Worm (Caenorhabditis elegans): Measurements from ENCODE around the gene Y60C6A.1.

Gene Y60C6A.1

DNA sequence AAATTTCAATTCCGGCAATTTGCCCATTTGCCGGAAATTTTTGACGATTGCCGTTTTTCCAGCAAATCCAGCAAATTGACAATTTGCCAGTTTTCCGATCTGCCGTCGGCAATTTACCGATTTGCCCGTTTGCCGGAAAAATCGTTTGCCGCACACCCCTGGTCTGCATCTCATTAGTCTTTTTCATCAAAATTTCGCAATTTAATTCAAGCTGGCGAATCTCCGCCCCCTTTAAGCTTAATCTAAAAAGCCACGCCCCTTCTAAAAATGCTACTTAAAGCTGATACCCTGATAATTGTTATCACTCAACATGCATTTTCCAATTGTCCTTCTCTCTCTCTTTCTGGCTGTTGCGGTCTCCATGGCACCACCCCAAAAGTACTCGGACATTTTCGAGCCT, at the start of gene Y60C6A.1:
Gene Y60C6A.1 (plus strand): TSS at position 301 of the 400 bp plus-strand sequence.
- TF ChIP-seq lin-35 (GFP tag; optimal IDR thresholded peaks at IDR 0.05): no peak
- no peak for TF ChIP-seq lin-14 (GFP tag; optimal IDR thresholded peaks at IDR 0.05)
- no peak for TF ChIP-seq nhr-237 (tag; optimal IDR thresholded peaks at IDR 0.05)
- TF ChIP-seq fkh-4 (tag; optimal IDR thresholded peaks at IDR 0.05; ENCODE audit: borderline replicate concordance): no peak
- no peak for TF ChIP-seq unc-30 (tag; optimal IDR thresholded peaks at IDR 0.05)
- no peak for TF ChIP-seq Y116A8C.19 (tag; optimal IDR thresholded peaks at IDR 0.05; ENCODE audit: borderline replicate concordance)
- no peak for TF ChIP-seq unc-86 (tag; optimal IDR thresholded peaks at IDR 0.05)
- TF ChIP-seq lin-39 (tag; optimal IDR thresholded peaks at IDR 0.05): no peak
- no peak for TF ChIP-seq swsn-7 (tag; optimal IDR thresholded peaks at IDR 0.05)
- no peak for TF ChIP-seq ceh-82 (tag; optimal IDR thresholded peaks at IDR 0.05)
- no peak for TF ChIP-seq blmp-1 (tag; optimal IDR thresholded peaks at IDR 0.05)

- TF ChIP-seq nhr-19 (GFP tag; conservative IDR thresholded peaks at IDR 0.05) (no peak), xbp-1 (tag; optimal IDR thresholded peaks at IDR 0.05) (no peak), unc-98 (GFP tag; IDR thresholded peaks at IDR 0.05) (no peak), mep-1 (tag; optimal IDR thresholded peaks at IDR 0.05) (no peak), zag-1 (tag; optimal IDR thresholded peaks at IDR 0.05) (no peak), rnt-1 (tag; optimal IDR thresholded peaks at IDR 0.05) (no peak), snpc-4 (tag; optimal IDR thresholded peaks at IDR 0.05) (no peak), unc-86 (tag; optimal IDR thresholded peaks at IDR 0.05) (no peak), nhr-84 (tag; optimal IDR thresholded peaks at IDR 0.05) (no peak), ceh-90 (tag; optimal IDR thresholded peaks at IDR 0.05) (no peak)
Measured at ce11 chrV:4733952-4734351, 49.5 kb upstream of the Y60C6A.1 start.

- TF ChIP-seq nhr-90 (tag; optimal IDR thresholded peaks at IDR 0.05; ENCODE audit: poor library complexity): no peak
- no peak for TF ChIP-seq sox-4 (tag; optimal IDR thresholded peaks at IDR 0.05)
- TF ChIP-seq nhr-71 (tag; optimal IDR thresholded peaks at IDR 0.05): no peak
- TF ChIP-seq ceh-63 (GFP tag; optimal IDR thresholded peaks at IDR 0.05): no peak
- TF ChIP-seq unc-130 (tag; optimal IDR thresholded peaks at IDR 0.05): no peak
- no peak for TF ChIP-seq nhr-12 (tag; optimal IDR thresholded peaks at IDR 0.05)
- no peak for TF ChIP-seq lin-15B (tag; optimal IDR thresholded peaks at IDR 0.05)
- TF ChIP-seq C04F5.9 (tag; optimal IDR thresholded peaks at IDR 0.05): no peak
- no peak for TF ChIP-seq xbp-1 (tag; optimal IDR thresholded peaks at IDR 0.05)
- TF ChIP-seq fos-1 (tag; optimal IDR thresholded peaks at IDR 0.05): no peak
- TF ChIP-seq sptf-1 (tag; optimal IDR thresholded peaks at IDR 0.05): no peak
- no peak for TF ChIP-seq efl-1 (optimal IDR thresholded peaks at IDR 0.05)
- no peak for TF ChIP-seq efl-1 (GFP tag; optimal IDR thresholded peaks at IDR 0.05 in 1 of 2)
- TF ChIP-seq elt-2 (tag; optimal IDR thresholded peaks at IDR 0.05): no peak
- no peak for TF ChIP-seq pqm-1 (tag; optimal IDR thresholded peaks at IDR 0.05)
- TF ChIP-seq lin-13 (GFP tag; optimal IDR thresholded peaks at IDR 0.05): no peak
- TF ChIP-seq ceh-8 (GFP tag; optimal IDR thresholded peaks at IDR 0.05): no peak
Measured at ce11 chrV:4734608-4735007, 48.8 kb upstream of the Y60C6A.1 start.

DNA sequence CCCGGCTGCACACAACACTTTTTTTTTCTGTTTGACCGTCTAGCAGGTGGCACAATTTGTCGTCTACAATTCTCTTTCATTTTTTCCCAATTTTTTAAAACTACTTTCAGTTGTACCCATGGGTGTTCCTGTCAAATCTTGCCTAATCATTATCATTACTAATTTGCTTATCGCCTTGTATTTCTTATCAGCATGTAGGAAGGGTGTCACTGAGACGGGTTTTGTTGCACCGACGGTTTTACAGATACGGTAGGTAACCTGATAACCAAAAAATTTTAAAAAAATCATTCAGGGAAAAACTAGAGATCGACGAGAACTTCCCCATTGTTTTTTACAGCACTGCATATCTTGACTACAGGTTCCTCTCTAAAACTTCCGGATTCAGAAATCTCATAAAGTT, 45.7 kb upstream of the Y60C6A.1 start, which contains the start of gene F39G3.2:
Gene F39G3.2 (plus strand): TSS at position 105 of the 400 bp plus-strand sequence.
- peak; percentile 18 for TF ChIP-seq jun-1 (tag; optimal IDR thresholded peaks at IDR 0.05)
- TF ChIP-seq sup-37 (GFP tag; optimal IDR thresholded peaks at IDR 0.05): no peak
- TF ChIP-seq elt-2 (tag; optimal IDR thresholded peaks at IDR 0.05): peak; percentile 62

DNA sequence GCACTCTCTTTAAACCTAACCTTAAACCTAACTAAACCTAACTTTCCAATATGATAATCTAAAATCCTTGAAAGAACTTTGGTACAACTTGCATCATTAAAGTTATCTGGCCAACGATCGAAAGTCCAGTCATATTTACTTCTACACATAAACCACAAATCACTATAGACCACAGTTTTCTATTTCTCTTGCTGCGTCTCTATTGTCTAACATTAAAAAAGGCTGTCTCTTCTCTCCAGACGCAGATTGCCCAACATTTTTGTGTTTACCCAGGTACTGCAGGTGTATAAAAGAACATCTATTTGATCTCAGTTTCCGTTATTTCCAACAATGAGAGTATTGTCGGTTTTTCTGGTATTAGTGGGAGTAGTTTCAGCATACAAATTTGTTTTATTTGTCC, 41.2 kb upstream of the Y60C6A.1 start, which contains the start of gene ugt-61:
Gene ugt-61 (plus strand): TSS at position 233 of the 400 bp plus-strand sequence.
- TF ChIP-seq ceh-8 (GFP tag; optimal IDR thresholded peaks at IDR 0.05) (no peak), elt-2 (tag; optimal IDR thresholded peaks at IDR 0.05) (no peak), lir-3 (tag; optimal IDR thresholded peaks at IDR 0.05; ENCODE audit: poor library complexity) (no peak), efl-1 (optimal IDR thresholded peaks at IDR 0.05) (peak in 1 of 2 experiments; percentile 10), efl-1 (GFP tag; optimal IDR thresholded peaks at IDR 0.05 in 1 of 2) (peak in 1 of 2 experiments; percentile 93), unc-98 (GFP tag; IDR thresholded peaks at IDR 0.05) (no peak), fos-1 (tag; optimal IDR thresholded peaks at IDR 0.05) (no peak), fkh-4 (tag; optimal IDR thresholded peaks at IDR 0.05; ENCODE audit: borderline replicate concordance) (no peak), irx-1 (tag; optimal IDR thresholded peaks at IDR 0.05) (no peak), nhr-12 (tag; optimal IDR thresholded peaks at IDR 0.05) (no peak), pqm-1 (tag; optimal IDR thresholded peaks at IDR 0.05) (no peak), egl-13 (tag; optimal IDR thresholded peaks at IDR 0.05) (no peak), lin-39 (tag; optimal IDR thresholded peaks at IDR 0.05) (no peak), nhr-19 (GFP tag; conservative IDR thresholded peaks at IDR 0.05) (no peak), nhr-20 (tag; optimal IDR thresholded peaks at IDR 0.05) (peak; percentile 61), elt-3 (tag; optimal IDR thresholded peaks at IDR 0.05) (peak in 1 of 6 experiments; percentile 9), efl-3 (GFP tag; optimal IDR thresholded peaks at IDR 0.05) (no peak), dpl-1 (GFP tag; optimal IDR thresholded peaks at IDR 0.05) (peak in 1 of 3 experiments; percentile 2), nhr-11 (tag; optimal IDR thresholded peaks at IDR 0.05) (no peak)

Measured in whole organism, L1 larva.